Fruit fly (Drosophila melanogaster): Measurements from ENCODE around the gene Met.

The Met gene

DNA sequence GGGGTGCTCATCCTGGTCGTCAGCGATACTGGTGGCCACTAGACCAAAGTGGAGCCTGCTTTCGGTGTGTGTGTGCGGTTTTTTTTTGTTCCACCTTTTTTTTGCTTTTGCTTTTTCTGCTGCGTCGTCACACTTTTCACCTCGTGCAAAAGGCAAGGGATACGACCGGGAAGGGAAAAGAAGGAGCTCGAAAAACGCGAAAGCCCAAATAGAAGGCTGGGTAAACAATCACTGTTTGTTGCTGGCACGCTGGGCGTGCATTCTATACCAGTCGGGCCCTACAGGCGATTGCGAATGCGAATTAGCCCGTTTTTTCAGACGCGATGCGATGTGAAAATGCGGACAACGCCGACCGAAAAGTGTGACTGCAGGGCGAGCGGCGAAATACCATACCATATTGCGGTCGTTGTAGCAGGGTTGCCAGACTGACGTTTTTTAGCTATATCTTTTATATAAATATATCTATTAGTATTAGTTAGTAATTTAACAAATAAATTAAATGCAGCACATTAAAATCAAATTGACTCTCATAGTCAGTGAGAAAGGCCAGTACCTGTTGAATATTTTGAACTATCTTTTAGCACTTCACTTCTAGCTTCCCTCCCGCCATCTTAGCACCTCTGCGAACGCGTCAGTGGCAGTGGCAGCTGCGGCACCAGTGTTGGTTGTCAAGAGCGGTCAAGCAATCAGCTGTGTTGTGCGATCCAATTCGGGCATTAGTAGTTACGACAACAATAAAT, 45.8 kb upstream of the Met start, which contains the start of the genes Polr2A and CG11699 (continued):
- 0 out of 3 replicates have a peak, but pooled peaks have one; percentile 29 for TF ChIP-seq Opbp (GFP tag; IDR thresholded peaks at IDR 0.05; ENCODE audit: partially characterized antibody)
- TF ChIP-seq B-H2 (GFP tag; optimal IDR thresholded peaks at IDR 0.05) = no peak
- TF ChIP-seq phol (tag; optimal IDR thresholded peaks at IDR 0.05) = peak; percentile 76
- no peak for TF ChIP-seq Rx (GFP tag; IDR thresholded peaks at IDR 0.05)
- peak; percentile 57 for TF ChIP-seq ind (GFP tag; optimal IDR thresholded peaks at IDR 0.05)
- TF ChIP-seq CG13287 (GFP tag; IDR thresholded peaks at IDR 0.05; ENCODE audit: partially characterized antibody) = no peak
- peak; percentile 60 for TF ChIP-seq CG17829 (tag; optimal IDR thresholded peaks at IDR 0.05)
- no peak for TF ChIP-seq br (optimal IDR thresholded peaks at IDR 0.05)
- peak; percentile 42 for TF ChIP-seq Med (GFP tag)
- TF ChIP-seq Hr3 (GFP tag; optimal IDR thresholded peaks at IDR 0.05) = peak; percentile 57
- TF ChIP-seq CG4424 (GFP tag; optimal IDR thresholded peaks at IDR 0.05) = peak; percentile 21
- TF ChIP-seq emc (GFP tag; optimal IDR thresholded peaks at IDR 0.05) = no peak
- TF ChIP-seq CG6854 (GFP tag; optimal IDR thresholded peaks at IDR 0.05) = no peak
- no peak for TF ChIP-seq ttk (GFP tag; IDR thresholded peaks at IDR 0.05)
- no peak for TF ChIP-seq CG31388 (GFP tag; optimal IDR thresholded peaks at IDR 0.05)
- no peak for TF ChIP-seq CG3726 (GFP tag; IDR thresholded peaks at IDR 0.05)
- TF ChIP-seq CG30020 (tag; optimal IDR thresholded peaks at IDR 0.05) = peak; percentile 55
- TF ChIP-seq Trl (optimal IDR thresholded peaks at IDR 0.05) = no peak
- peak; percentile 6 for TF ChIP-seq Trl (GFP tag; optimal IDR thresholded peaks at IDR 0.05)
- TF ChIP-seq HmgZ (tag; optimal IDR thresholded peaks at IDR 0.05) = peak; percentile 63
- TF ChIP-seq Gsc (GFP tag; IDR thresholded peaks at IDR 0.05) = no peak
- no peak for TF ChIP-seq CG9876 (GFP tag; optimal IDR thresholded peaks at IDR 0.05)
- TF ChIP-seq crc (GFP tag; optimal IDR thresholded peaks at IDR 0.05) = no peak
- no peak for TF ChIP-seq Lim3 (GFP tag; IDR thresholded peaks at IDR 0.05)
- peak; percentile 54 for TF ChIP-seq sqz (GFP tag; optimal IDR thresholded peaks at IDR 0.05)
- TF ChIP-seq Doc2 (GFP tag; IDR thresholded peaks at IDR 0.05) = no peak
- no peak for TF ChIP-seq CG4730 (GFP tag; IDR thresholded peaks at IDR 0.05)
- TF ChIP-seq CG3995 (GFP tag; optimal IDR thresholded peaks at IDR 0.05) = peak; percentile 42
- no peak for TF ChIP-seq jigr1 (GFP tag; IDR thresholded peaks at IDR 0.05)
- TF ChIP-seq Tbp (GFP tag; optimal IDR thresholded peaks at IDR 0.05) = no peak
- TF ChIP-seq Usf (GFP tag; optimal IDR thresholded peaks at IDR 0.05) = peak; percentile 20
- no peak for TF ChIP-seq CG8765 (GFP tag; IDR thresholded peaks at IDR 0.05)
- TF ChIP-seq unc-4 (GFP tag; IDR thresholded peaks at IDR 0.05; ENCODE audit: partially characterized antibody) = 0 out of 2 replicates have a peak, but pooled peaks have one; percentile 18
- TF ChIP-seq CG4820 (GFP tag; optimal IDR thresholded peaks at IDR 0.05) = peak; percentile 3
- no peak for TF ChIP-seq hb (GFP tag; IDR thresholded peaks at IDR 0.05; ENCODE audit: partially characterized antibody)
- TF ChIP-seq ftz-f1 (GFP tag; optimal IDR thresholded peaks at IDR 0.05) = no peak
- TF ChIP-seq CG16779 (GFP tag; IDR thresholded peaks at IDR 0.05) = no peak
- no peak for TF ChIP-seq CG11723 (GFP tag; optimal IDR thresholded peaks at IDR 0.05)
- TF ChIP-seq btn (GFP tag; optimal IDR thresholded peaks at IDR 0.05) = no peak
- peak; percentile 39 for TF ChIP-seq CG15601 (tag; optimal IDR thresholded peaks at IDR 0.05)
- no peak for TF ChIP-seq Antp (GFP tag; optimal IDR thresholded peaks at IDR 0.05)
- TF ChIP-seq Dip3 (GFP tag; optimal IDR thresholded peaks at IDR 0.05) = peak; percentile 40
- no peak for TF ChIP-seq Sox100B (GFP tag; optimal IDR thresholded peaks at IDR 0.05)
- no peak; the same call in none of the 2 replicates for TF ChIP-seq Adf1 (GFP tag; IDR thresholded peaks at IDR 0.05)
- TF ChIP-seq CG11560 (tag; IDR thresholded peaks at IDR 0.05) = no peak
- TF ChIP-seq MTF-1 (GFP tag; optimal IDR thresholded peaks at IDR 0.05; ENCODE audit: borderline replicate concordance) = no peak
- TF ChIP-seq CG13775 (GFP tag; optimal IDR thresholded peaks at IDR 0.05) = peak; percentile 64
- TF ChIP-seq caup (GFP tag; optimal IDR thresholded peaks at IDR 0.05; ENCODE audit: severe bottlenecking) = no peak
- no peak for TF ChIP-seq rib (GFP tag; IDR thresholded peaks at IDR 0.05)
- no peak for TF ChIP-seq CG2199 (GFP tag; IDR thresholded peaks at IDR 0.05)
- TF ChIP-seq CG10431 (GFP tag; optimal IDR thresholded peaks at IDR 0.05) = no peak
